Worm (Caenorhabditis elegans): ENCODE results near the gene srh-8.
A peak's percentile ranks its signal among the peaks of the same experiment; 100 is the strongest.

srh-8 gene

ce11 chrV:4024777-4025176 is 19.5 kb downstream of the srh-8 start, which contains the start of gene K09D9.1:
K09D9.1 (plus strand) TSS chrV:4025047.
- TF ChIP-seq ZK185.1 (tag; optimal IDR thresholded peaks at IDR 0.05; ENCODE audit: poor library complexity, severe bottlenecking) = peak; percentile 31
- no peak for TF ChIP-seq hlh-26 (GFP tag; conservative IDR thresholded peaks at IDR 0.05)
- no peak for TF ChIP-seq unc-130 (GFP tag; optimal IDR thresholded peaks at IDR 0.05)
- no peak for TF ChIP-seq let-526 (GFP tag; IDR thresholded peaks at IDR 0.05)
- no peak for TF ChIP-seq snpc-3.4 (tag; optimal IDR thresholded peaks at IDR 0.05)
- no peak for TF ChIP-seq F49E8.2 (tag; optimal IDR thresholded peaks at IDR 0.05; ENCODE audit: insufficient read depth)
- TF ChIP-seq hlh-12 (tag; optimal IDR thresholded peaks at IDR 0.05) = no peak
- peak; percentile 93 for TF ChIP-seq cebp-1 (GFP tag; IDR thresholded peaks at IDR 0.05)
- TF ChIP-seq cebp-1 (tag; optimal IDR thresholded peaks at IDR 0.05) = peak; percentile 95
- no peak for TF ChIP-seq athp-1 (tag; optimal IDR thresholded peaks at IDR 0.05)
- peak; percentile 57 for TF ChIP-seq ztf-22 (GFP tag; optimal IDR thresholded peaks at IDR 0.05)
- peak; percentile 63 for TF ChIP-seq pha-4 (tag; optimal IDR thresholded peaks at IDR 0.05)
- no peak for TF ChIP-seq rec-8 (tag; optimal IDR thresholded peaks at IDR 0.05)
- no peak for TF ChIP-seq ceh-100 (GFP tag; IDR thresholded peaks at IDR 0.05)
- TF ChIP-seq B0336.3 (GFP tag; IDR thresholded peaks at IDR 0.05) = no peak
- peak; percentile 19 for TF ChIP-seq attf-5 (GFP tag; optimal IDR thresholded peaks at IDR 0.05)
- TF ChIP-seq mcd-1 (GFP tag; IDR thresholded peaks at IDR 0.05) = no peak
- TF ChIP-seq atf-7 (tag; optimal IDR thresholded peaks at IDR 0.05) = peak; percentile 79
- TF ChIP-seq lin-54 (GFP tag; optimal IDR thresholded peaks at IDR 0.05) = no peak
- TF ChIP-seq repo-1 (tag; optimal IDR thresholded peaks at IDR 0.05) = no peak
- no peak for TF ChIP-seq mel-28 (tag; optimal IDR thresholded peaks at IDR 0.05; ENCODE audit: borderline replicate concordance)
- peak; percentile 93 for TF ChIP-seq nhr-80 (tag; optimal IDR thresholded peaks at IDR 0.05)
- TF ChIP-seq let-607 (tag; optimal IDR thresholded peaks at IDR 0.05) = peak in 1 of 2 experiments; percentile 29
- TF ChIP-seq dox-1 (GFP tag; IDR thresholded peaks at IDR 0.05) = peak; percentile 53; the same call in 1 of the 2 replicates
- peak; percentile 2 for TF ChIP-seq ets-4 (GFP tag; optimal IDR thresholded peaks at IDR 0.05)
- no peak for TF ChIP-seq madf-3 (GFP tag; IDR thresholded peaks at IDR 0.05)
- TF ChIP-seq nhr-90 (tag; optimal IDR thresholded peaks at IDR 0.05) = no peak
- no peak for TF ChIP-seq K11D2.4 (GFP tag; IDR thresholded peaks at IDR 0.05)
- peak; percentile 97 for TF ChIP-seq unc-62 (GFP tag; optimal IDR thresholded peaks at IDR 0.05)

DNA sequence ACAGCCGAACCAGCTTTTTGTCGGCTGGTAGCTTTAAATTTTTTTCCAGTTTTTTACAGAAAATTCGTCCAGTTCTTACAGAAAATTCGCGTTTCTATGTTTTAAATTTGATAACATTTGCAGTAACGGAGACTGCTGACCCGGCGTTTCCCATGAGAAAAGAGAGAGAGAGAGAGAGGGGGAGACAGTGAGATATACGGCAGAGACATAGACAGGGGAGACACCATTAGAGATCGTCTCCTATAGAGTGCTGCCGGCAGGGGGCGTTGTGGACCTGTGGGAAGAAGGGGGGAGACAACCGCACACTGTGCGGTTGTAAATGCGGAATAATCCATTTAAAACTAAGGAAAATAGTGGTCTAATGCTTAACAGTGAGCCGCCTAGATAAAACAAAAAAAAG is 24.3 kb downstream of the srh-8 start:
- 0 out of 2 replicates have a peak, but pooled peaks have one; percentile 18 for TF ChIP-seq egrh-3 (GFP tag; IDR thresholded peaks at IDR 0.05)
- 0 out of 2 replicates have a peak, but pooled peaks have one; percentile 14 for TF ChIP-seq madf-6 (GFP tag; IDR thresholded peaks at IDR 0.05)
- TF ChIP-seq nhr-80 (tag; optimal IDR thresholded peaks at IDR 0.05) = peak; percentile 20
- TF ChIP-seq hmg-1.2 (GFP tag; IDR thresholded peaks at IDR 0.05) = peak; percentile 74; the same call in 1 of the 2 replicates
- TF ChIP-seq madf-3 (GFP tag; IDR thresholded peaks at IDR 0.05) = no peak
- peak; percentile 95 for TF ChIP-seq aptf-2 (GFP tag; conservative IDR thresholded peaks at IDR 0.05)
- TF ChIP-seq aptf-3 (GFP tag; IDR thresholded peaks at IDR 0.05) = peak; percentile 50; the same call in 1 of the 2 replicates
- TF ChIP-seq lin-40 (tag; optimal IDR thresholded peaks at IDR 0.05) = no peak
- no peak for TF ChIP-seq cebp-1 (GFP tag; IDR thresholded peaks at IDR 0.05)
- peak; percentile 16 for TF ChIP-seq cebp-1 (tag; optimal IDR thresholded peaks at IDR 0.05)
- TF ChIP-seq Y56A3A.18 (GFP tag; IDR thresholded peaks at IDR 0.05) = 0 out of 2 replicates have a peak, but pooled peaks have one; percentile 11
- 0 out of 2 replicates have a peak, but pooled peaks have one; percentile 16 for TF ChIP-seq B0336.3 (GFP tag; IDR thresholded peaks at IDR 0.05)

- TF ChIP-seq egl-18 (GFP tag; IDR thresholded peaks at IDR 0.05) (no peak), B0261.1 (tag; optimal IDR thresholded peaks at IDR 0.05) (no peak), ceh-91 (GFP tag; IDR thresholded peaks at IDR 0.05) (no peak), madf-8 (GFP tag; conservative IDR thresholded peaks at IDR 0.05) (no peak), Y53F4B.3 (GFP tag; IDR thresholded peaks at IDR 0.05) (no peak), akir-1 (GFP tag; optimal IDR thresholded peaks at IDR 0.05) (no peak)
Measured at ce11 chrV:4031319-4031718, 26.0 kb downstream of the srh-8 start, which contains the start of gene cyp-35A4. cyp-35A4 (plus strand) TSS chrV:4031619.
